Worm (Caenorhabditis elegans) whole organism, young adult: ENCODE data around the gene F16B12.1.
A peak's percentile ranks its signal among the peaks of the same experiment; 100 is the strongest.

Experiments
- F52B5.7 ChIP-seq: sonication (generic microtip); optimal IDR thresholded peaks from 2 replicates; lab custom pipeline; 2016; ENCODE audit warnings: mild to moderate bottlenecking, missing genetic modification characterization, missing compliant biosample characterization
- F57A8.1 ChIP-seq: fragments of 200-800 bp; sonication (Bioruptor generic); optimal IDR thresholded peaks from 2 replicates; lab custom pipeline; 2018; ENCODE audit warnings: mild to moderate bottlenecking, missing genetic modification characterization, moderate library complexity, missing compliant biosample characterization
- Y53F4B.3 ChIP-seq: fragments of 200-800 bp; sonication (Bioruptor generic); IDR thresholded peaks from 2 replicates; pipeline ENCODE4 v1.3.6; 2022; ENCODE audit warnings: missing genetic modification reagents, missing genetic modification characterization, missing compliant biosample characterization
- athp-1 ChIP-seq: sonication (generic microtip); optimal IDR thresholded peaks from 2 replicates; lab custom pipeline; 2017; ENCODE audit warnings: mild to moderate bottlenecking, missing genetic modification characterization, missing compliant biosample characterization
- attf-5 ChIP-seq: fragments of 200-800 bp; sonication (Bioruptor generic); optimal IDR thresholded peaks from 2 replicates; lab custom pipeline; 2018; ENCODE audit warnings: mild to moderate bottlenecking, missing genetic modification characterization, missing compliant biosample characterization
- ccch-3 ChIP-seq: fragments of 200-800 bp; sonication (Bioruptor generic); optimal IDR thresholded peaks from 2 replicates; lab custom pipeline; 2018; ENCODE audit warnings: mild to moderate bottlenecking, missing genetic modification characterization, missing compliant biosample characterization
- cebp-2 ChIP-seq: fragments of 200-800 bp; sonication (Bioruptor generic); IDR thresholded peaks from 2 replicates; pipeline ENCODE4 v1.3.6; 2022; ENCODE audit warnings: missing genetic modification characterization, missing compliant biosample characterization
- ceh-100 ChIP-seq: fragments of 200-800 bp; sonication (Bioruptor generic); IDR thresholded peaks from 2 replicates; pipeline ENCODE4 v1.3.6; 2022; ENCODE audit warnings: missing genetic modification reagents, missing genetic modification characterization, missing compliant biosample characterization
- ceh-40 ChIP-seq: fragments of 200-800 bp; sonication (Bioruptor generic); IDR thresholded peaks from 2 replicates; pipeline ENCODE4 v1.3.6; 2022; ENCODE audit warnings: missing genetic modification characterization, missing compliant biosample characterization
- die-1 ChIP-seq: sonication (generic microtip); optimal IDR thresholded peaks from 2 replicates; lab custom pipeline; 2016; ENCODE audit warnings: missing genotype, mild to moderate bottlenecking, missing genetic modification characterization, missing compliant biosample characterization
- dox-1 ChIP-seq: fragments of 200-800 bp; sonication (Bioruptor generic); IDR thresholded peaks from 2 replicates; pipeline ENCODE4 v1.3.6; 2022; ENCODE audit warnings: missing genetic modification reagents, missing genetic modification characterization, missing compliant biosample characterization
- dpl-1 ChIP-seq: fragments of 150-350 bp; optimal IDR thresholded peaks from 2 replicates; lab custom pipeline; 2014; ENCODE audit warnings: missing biosample characterization, missing genetic modification reagents, missing genetic modification characterization
- efl-1 ChIP-seq: fragments of 150-350 bp; optimal IDR thresholded peaks from 2 replicates; lab custom pipeline; 2014; ENCODE audit warnings: missing biosample characterization, missing genetic modification reagents, missing genetic modification characterization
- fkh-3 ChIP-seq: sonication (generic microtip); optimal IDR thresholded peaks from 2 replicates; lab custom pipeline; 2016; ENCODE audit warnings: mild to moderate bottlenecking, missing genetic modification characterization, missing compliant biosample characterization
- gei-17 ChIP-seq: fragments of 200-800 bp; sonication (Bioruptor generic); optimal IDR thresholded peaks from 2 replicates; lab custom pipeline; 2018; ENCODE audit warnings: mild to moderate bottlenecking, missing genetic modification characterization, missing compliant biosample characterization
- hmg-1.2 ChIP-seq: fragments of 200-800 bp; sonication (Bioruptor generic); IDR thresholded peaks from 2 replicates; pipeline ENCODE4 v1.3.6; 2022; ENCODE audit warnings: missing genetic modification reagents, missing genetic modification characterization, missing compliant biosample characterization
- lag-1 ChIP-seq: fragments of 200-800 bp; sonication (Bioruptor generic); IDR thresholded peaks from 2 replicates; pipeline ENCODE4 v1.3.6; 2022; ENCODE audit warnings: missing genetic modification reagents, missing genetic modification characterization, missing compliant biosample characterization
- lin-54 ChIP-seq: fragments of 200-800 bp; sonication (Bioruptor generic); optimal IDR thresholded peaks from 2 replicates; lab custom pipeline; 2018; ENCODE audit warnings: mild to moderate bottlenecking, missing genetic modification characterization, missing compliant biosample characterization
- lir-1 ChIP-seq: fragments of 200-800 bp; sonication (Bioruptor generic); conservative IDR thresholded peaks from 2 replicates; pipeline ENCODE4 v1.3.6; 2022; ENCODE audit warnings: missing genetic modification reagents, missing genetic modification characterization, missing compliant biosample characterization
- madf-10 ChIP-seq: sonication (generic microtip); optimal IDR thresholded peaks from 2 replicates; lab custom pipeline; 2016; ENCODE audit warnings: mild to moderate bottlenecking, missing genetic modification characterization, missing compliant biosample characterization
- madf-6 ChIP-seq: fragments of 200-800 bp; sonication (Bioruptor generic); IDR thresholded peaks from 2 replicates; pipeline ENCODE4 v1.3.6; 2022; ENCODE audit warnings: missing genetic modification reagents, missing genetic modification characterization, missing compliant biosample characterization
- mel-28 ChIP-seq: sonication (generic microtip); optimal IDR thresholded peaks from 2 replicates; lab custom pipeline; 2016; ENCODE audit warnings: borderline replicate concordance, mild to moderate bottlenecking, missing genetic modification characterization, missing compliant biosample characterization
- mes-4 ChIP-seq: sonication (generic microtip); optimal IDR thresholded peaks from 2 replicates; lab custom pipeline; 2016; ENCODE audit warnings: missing genotype, missing genetic modification characterization, missing compliant biosample characterization
- nfya-1 ChIP-seq: sonication (generic microtip); optimal IDR thresholded peaks from 2 replicates; lab custom pipeline; 2017; ENCODE audit warnings: antibody characterized with exemption, missing compliant biosample characterization, missing genetic modification characterization, borderline replicate concordance; ENCODE audit not compliant: insufficient read depth
- nhr-179 ChIP-seq: sonication (generic microtip); optimal IDR thresholded peaks from 2 replicates; lab custom pipeline; 2016; ENCODE audit warnings: mild to moderate bottlenecking, missing genetic modification characterization, missing compliant biosample characterization
- nhr-27 ChIP-seq: fragments of 200-800 bp; sonication (Bioruptor generic); optimal IDR thresholded peaks from 2 replicates; lab custom pipeline; 2018; ENCODE audit warnings: mild to moderate bottlenecking, missing genetic modification characterization, moderate library complexity, missing compliant biosample characterization
- nhr-80 ChIP-seq: sonication (generic microtip); optimal IDR thresholded peaks from 2 replicates; lab custom pipeline; 2016; ENCODE audit warnings: missing genetic modification characterization, missing compliant biosample characterization
- nhr-90 ChIP-seq: sonication (generic microtip); optimal IDR thresholded peaks from 2 replicates; lab custom pipeline; 2016; ENCODE audit warnings: missing genotype, mild to moderate bottlenecking, missing genetic modification characterization, missing compliant biosample characterization
- pha-4 ChIP-seq: fragments of 150-350 bp; sonication (generic microtip); optimal IDR thresholded peaks from 2 replicates; lab custom pipeline; 2014; ENCODE audit warnings: missing biosample characterization, missing genetic modification reagents, missing genetic modification characterization
- snpc-3.4 ChIP-seq: sonication (generic microtip); optimal IDR thresholded peaks from 2 replicates; lab custom pipeline; 2017; ENCODE audit warnings: missing genetic modification characterization, mild to moderate bottlenecking, missing compliant biosample characterization, antibody characterized with exemption, moderate library complexity, missing genotype, missing genetic modification reagents
- snpc-4 ChIP-seq, 5 experiments: fragments of 150-350 bp in 1 of 5; sonication (generic microtip) in 4 of 5; optimal IDR thresholded peaks; 2 replicates each; lab custom pipeline; 2014 to 2018; ENCODE audit warnings: missing genetic modification characterization in 5 of 5, missing biosample characterization in 3 of 5, antibody characterized with exemption in 2 of 5, mild to moderate bottlenecking in 2 of 5, missing compliant biosample characterization in 2 of 5, missing genotype in 2 of 5, moderate library complexity in 2 of 5, missing genetic modification reagents in 1 of 5
- zfh-2 ChIP-seq: fragments of 200-800 bp; sonication (Bioruptor generic); conservative IDR thresholded peaks from 2 replicates; pipeline ENCODE4 v1.3.6; 2022; ENCODE audit warnings: missing genetic modification reagents, missing genetic modification characterization, missing compliant biosample characterization
- zim-3 ChIP-seq: sonication (generic microtip); optimal IDR thresholded peaks from 2 replicates; lab custom pipeline; 2017; ENCODE audit warnings: mild to moderate bottlenecking, missing genetic modification characterization, moderate library complexity, missing compliant biosample characterization
- ztf-25 ChIP-seq: fragments of 200-800 bp; sonication (Bioruptor generic); IDR thresholded peaks from 2 replicates; pipeline ENCODE4 v1.3.6; 2022; ENCODE audit warnings: missing genetic modification reagents, missing genetic modification characterization, missing compliant biosample characterization
- ztf-28 ChIP-seq: fragments of 200-800 bp; sonication (Bioruptor generic); IDR thresholded peaks from 2 replicates; pipeline ENCODE4 v1.3.6; 2022; ENCODE audit warnings: missing genetic modification reagents, missing genetic modification characterization, missing compliant biosample characterization
- ztf-3 ChIP-seq: fragments of 200-800 bp; sonication (Bioruptor generic); optimal IDR thresholded peaks from 2 replicates; lab custom pipeline; 2018; ENCODE audit warnings: mild to moderate bottlenecking, missing genetic modification characterization, missing compliant biosample characterization

The F16B12.1 gene

ce11 chrX:14118762-14119161, 33.5 kb downstream of the F16B12.1 start:
- TF ChIP-seq hmg-1.2 (GFP tag; lab: Robert Waterston, UW) (peak; percentile 6; the same call in 1 of the 2 replicates), snpc-4 (GFP tag; optimal IDR thresholded peaks at IDR 0.05; lab: Kevin White, UChicago) (no peak), snpc-4 (tag; optimal IDR thresholded peaks at IDR 0.05; lab: Kevin White, UChicago) (peak in 1 of 4 experiments; percentile 65), Y53F4B.3 (GFP tag; lab: Robert Waterston, UW) (no peak)

- TF ChIP-seq hmg-1.2 (GFP tag; lab: Robert Waterston, UW) (peak; percentile 12; the same call in 1 of the 2 replicates), mel-28 (tag; lab: Kevin White, UChicago) (no peak), lir-1 (GFP tag; lab: Robert Waterston, UW) (no peak), ceh-40 (GFP tag; lab: Robert Waterston, UW) (no peak)
- TF ChIP-seq, all 124 proteins: peak for 1
Measured at ce11 chrX:14125870-14126269, 40.6 kb downstream of the F16B12.1 start, which contains the start of gene F28H6.6. TSS of gene F28H6.6 (minus strand) at chrX:14125879.

ce11 chrX:14127291-14127922, 42.1 kb downstream of the F16B12.1 start, which contains the start of gene F28H6.4:
TSS of gene F28H6.4 (plus strand) at chrX:14127872.
- TF ChIP-seq attf-5 (peak; percentile 10), F57A8.1 (GFP tag; lab: Kevin White, UChicago) (no peak), lag-1 (no peak), ztf-28 (no peak), pha-4 (tag; lab: Kevin White, UChicago) (no peak), fkh-3 (tag; lab: Kevin White, UChicago) (no peak), nfya-1 (tag; lab: Kevin White, UChicago) (no peak), mes-4 (tag; lab: Kevin White, UChicago) (no peak), F52B5.7 (tag; lab: Kevin White, UChicago) (no peak), madf-10 (peak; percentile 25), madf-6 (GFP tag; lab: Robert Waterston, UW) (0 out of 2 replicates have a peak, but pooled peaks have one; percentile 26), zim-3 (tag; lab: Kevin White, UChicago) (no peak), dpl-1 (GFP tag; lab: Kevin White, UChicago) (no peak), nhr-80 (tag; lab: Kevin White, UChicago) (peak; percentile 37), die-1 (tag; lab: Kevin White, UChicago) (no peak), gei-17 (GFP tag; lab: Kevin White, UChicago) (no peak), lin-54 (GFP tag; lab: Kevin White, UChicago) (no peak), Y53F4B.3 (GFP tag; lab: Robert Waterston, UW) (no peak), nhr-27 (tag; lab: Kevin White, UChicago) (no peak), dox-1 (GFP tag; lab: Robert Waterston, UW) (peak; percentile 65), zfh-2 (GFP tag; lab: Robert Waterston, UW) (peak; percentile 92), hmg-1.2 (GFP tag; lab: Robert Waterston, UW) (peak; percentile 80; the same call in 1 of the 2 replicates), ccch-3 (GFP tag; lab: Kevin White, UChicago) (no peak), snpc-3.4 (tag; lab: Kevin White, UChicago) (no peak), athp-1 (tag; lab: Kevin White, UChicago) (no peak), cebp-2 (no peak), ceh-100 (no peak), nhr-179 (tag; lab: Kevin White, UChicago) (no peak), nhr-90 (tag; lab: Kevin White, UChicago) (no peak), ztf-25 (no peak), efl-1 (GFP tag; lab: Kevin White, UChicago) (peak; percentile 42), ztf-3 (GFP tag; lab: Kevin White, UChicago) (no peak)
